Worm (Caenorhabditis elegans) whole organism, late embryonic: ENCODE results near the gene F25E5.1.

ENCODE experiments used
- F13H6.1 ChIP-seq: sonication (generic microtip); optimal IDR thresholded peaks from 2 replicates; lab custom pipeline; 2016; ENCODE audit warnings: missing genetic modification characterization, missing compliant biosample characterization
- K02D7.2 ChIP-seq: sonication (generic microtip); optimal IDR thresholded peaks from 2 replicates; lab custom pipeline; 2017; ENCODE audit warnings: mild to moderate bottlenecking, missing genetic modification characterization, missing compliant biosample characterization
- T23F11.4 ChIP-seq: fragments of 200-800 bp; sonication (Bioruptor generic); optimal IDR thresholded peaks from 2 replicates; lab custom pipeline; 2018; ENCODE audit warnings: mild to moderate bottlenecking, missing genetic modification characterization, missing compliant biosample characterization
- ama-1 ChIP-seq: fragments of 150-350 bp; optimal IDR thresholded peaks from 2 replicates; lab custom pipeline; 2014
- ceh-14 ChIP-seq: sonication (generic microtip); optimal IDR thresholded peaks from 2 replicates; lab custom pipeline; 2016; ENCODE audit warnings: missing genotype, missing genetic modification characterization, missing compliant biosample characterization
- ceh-18 ChIP-seq: sonication (generic microtip); optimal IDR thresholded peaks from 2 replicates; lab custom pipeline; 2016; ENCODE audit warnings: missing genetic modification characterization, missing compliant biosample characterization
- ceh-2 ChIP-seq: sonication (generic microtip); optimal IDR thresholded peaks from 2 replicates; lab custom pipeline; 2016; ENCODE audit warnings: missing genotype, missing genetic modification characterization, missing compliant biosample characterization
- ceh-24 ChIP-seq: sonication (generic microtip); optimal IDR thresholded peaks from 2 replicates; lab custom pipeline; 2016; ENCODE audit warnings: mild to moderate bottlenecking, missing genetic modification characterization, missing compliant biosample characterization
- ceh-31 ChIP-seq: sonication (generic microtip); optimal IDR thresholded peaks from 2 replicates; lab custom pipeline; 2016; ENCODE audit warnings: missing genetic modification characterization, missing compliant biosample characterization
- ceh-45 ChIP-seq: fragments of 200-800 bp; sonication (Bioruptor generic); IDR thresholded peaks from 2 replicates; pipeline ENCODE4 v1.3.6; 2022; ENCODE audit warnings: missing genetic modification reagents, missing genetic modification characterization, missing compliant biosample characterization
- ceh-48 ChIP-seq: sonication (generic microtip); optimal IDR thresholded peaks from 2 replicates; lab custom pipeline; 2016; ENCODE audit warnings: missing genetic modification characterization, inconsistent platforms, missing compliant biosample characterization
- ceh-6 ChIP-seq: fragments of 200-800 bp; sonication (Bioruptor generic); optimal IDR thresholded peaks from 2 replicates; lab custom pipeline; 2018; ENCODE audit warnings: mild to moderate bottlenecking, missing genetic modification characterization, missing compliant biosample characterization
- dmd-4 ChIP-seq: sonication (generic microtip); optimal IDR thresholded peaks from 2 replicates; lab custom pipeline; 2016; ENCODE audit warnings: borderline replicate concordance, missing genetic modification characterization, missing compliant biosample characterization
- dve-1 ChIP-seq: sonication (generic microtip); optimal IDR thresholded peaks from 2 replicates; lab custom pipeline; 2017; ENCODE audit warnings: antibody characterized with exemption, mild to moderate bottlenecking, missing genetic modification characterization, missing compliant biosample characterization
- fax-1 ChIP-seq: sonication (generic microtip); optimal IDR thresholded peaks from 2 replicates; lab custom pipeline; 2016; ENCODE audit warnings: missing genotype, missing genetic modification characterization, missing compliant biosample characterization
- fkh-10 ChIP-seq: fragments of 150-350 bp; optimal IDR thresholded peaks from 2 replicates; lab custom pipeline; 2014; ENCODE audit warnings: missing biosample characterization, missing genetic modification reagents, missing genetic modification characterization
- fkh-6 ChIP-seq: sonication (generic microtip); optimal IDR thresholded peaks from 2 replicates; lab custom pipeline; 2016; ENCODE audit warnings: missing genetic modification characterization, missing compliant biosample characterization
- gmeb-2 ChIP-seq: sonication (generic microtip); optimal IDR thresholded peaks from 2 replicates; lab custom pipeline; 2016; ENCODE audit warnings: missing genetic modification characterization, inconsistent platforms, missing compliant biosample characterization
- hlh-15 ChIP-seq: sonication (generic microtip); optimal IDR thresholded peaks from 2 replicates; lab custom pipeline; 2016; ENCODE audit warnings: missing genetic modification characterization, missing compliant biosample characterization
- hlh-30 ChIP-seq: sonication (generic microtip); optimal IDR thresholded peaks from 2 replicates; lab custom pipeline; 2017; ENCODE audit warnings: antibody characterized with exemption, missing genetic modification characterization, missing compliant biosample characterization; ENCODE audit not compliant: insufficient read depth
- nfya-1 ChIP-seq: sonication (generic microtip); optimal IDR thresholded peaks from 2 replicates; lab custom pipeline; 2017; ENCODE audit warnings: missing genetic modification characterization, mild to moderate bottlenecking, missing compliant biosample characterization, antibody characterized with exemption, moderate library complexity
- npax-4 ChIP-seq: sonication (generic microtip); optimal IDR thresholded peaks from 2 replicates; lab custom pipeline; 2016; ENCODE audit warnings: missing genetic modification characterization, missing compliant biosample characterization
- odd-2 ChIP-seq: sonication (generic microtip); optimal IDR thresholded peaks from 2 replicates; lab custom pipeline; 2017; ENCODE audit warnings: antibody characterized with exemption, mild to moderate bottlenecking, missing genetic modification characterization, missing compliant biosample characterization
- pat-9 ChIP-seq: fragments of 200-800 bp; sonication (Bioruptor generic); optimal IDR thresholded peaks from 2 replicates; lab custom pipeline; 2018; ENCODE audit warnings: mild to moderate bottlenecking, missing genetic modification characterization, moderate library complexity, missing compliant biosample characterization
- pha-2 ChIP-seq: sonication (generic microtip); optimal IDR thresholded peaks from 2 replicates; lab custom pipeline; 2017; ENCODE audit warnings: mild to moderate bottlenecking, missing genetic modification characterization, missing compliant biosample characterization
- pros-1 ChIP-seq: fragments of 150-350 bp; optimal IDR thresholded peaks from 2 replicates; lab custom pipeline; 2014; ENCODE audit warnings: missing biosample characterization, missing genetic modification reagents, missing genetic modification characterization
- rnt-1 ChIP-seq: sonication (generic microtip); optimal IDR thresholded peaks from 2 replicates; lab custom pipeline; 2016; ENCODE audit warnings: missing genetic modification characterization, missing compliant biosample characterization
- sdc-2 ChIP-seq: sonication (generic microtip); optimal IDR thresholded peaks from 2 replicates; lab custom pipeline; 2016; ENCODE audit warnings: missing genotype, missing genetic modification characterization, missing compliant biosample characterization
- sox-2 ChIP-seq: fragments of 200-800 bp; sonication (Bioruptor generic); IDR thresholded peaks from 2 replicates; pipeline ENCODE4 v1.3.6; 2022; ENCODE audit warnings: missing genetic modification reagents, missing genetic modification characterization, missing compliant biosample characterization
- syd-9 ChIP-seq: sonication (generic microtip); optimal IDR thresholded peaks from 2 replicates; lab custom pipeline; 2016; ENCODE audit warnings: mild to moderate bottlenecking, missing genetic modification characterization, moderate library complexity, missing compliant biosample characterization
- unc-42 ChIP-seq: sonication (generic microtip); optimal IDR thresholded peaks from 2 replicates; lab custom pipeline; 2016; ENCODE audit warnings: missing genotype, missing genetic modification characterization, missing compliant biosample characterization
- unc-55 ChIP-seq: sonication (generic microtip); optimal IDR thresholded peaks from 2 replicates; lab custom pipeline; 2017; ENCODE audit warnings: missing biosample characterization, missing genetic modification reagents, missing genetic modification characterization
- zip-5 ChIP-seq: sonication (generic microtip); optimal IDR thresholded peaks from 2 replicates; lab custom pipeline; 2016; ENCODE audit warnings: missing genetic modification characterization, missing compliant biosample characterization
- ztf-16 ChIP-seq: sonication (generic microtip); optimal IDR thresholded peaks from 2 replicates; lab custom pipeline; 2017; ENCODE audit warnings: missing genetic modification characterization, missing compliant biosample characterization

Gene F25E5.1

ce11 chrV:7465509-7465908 is at the start of gene F25E5.1 (continued):
- no peak for TF ChIP-seq K02D7.2 (tag; lab: Kevin White, UChicago)
- TF ChIP-seq pros-1 (tag; lab: Kevin White, UChicago) = peak; percentile 11
- TF ChIP-seq npax-4 (tag; lab: Kevin White, UChicago) = no peak
- TF ChIP-seq dve-1 (tag; lab: Kevin White, UChicago) = no peak
- TF ChIP-seq ceh-6 (GFP tag; lab: Kevin White, UChicago) = no peak
- no peak for TF ChIP-seq pha-2 (tag; lab: Kevin White, UChicago)
- no peak for TF ChIP-seq odd-2 (tag; lab: Kevin White, UChicago)
- TF ChIP-seq ceh-31 = peak; percentile 95
- TF ChIP-seq sox-2 (GFP tag; lab: Robert Waterston, UW) = no peak
- TF ChIP-seq F13H6.1 (tag; lab: Kevin White, UChicago) = peak; percentile 25
- peak; percentile 61 for TF ChIP-seq unc-42 (tag; lab: Kevin White, UChicago)
- TF ChIP-seq fkh-6 (tag; lab: Kevin White, UChicago) = peak; percentile 53
- no peak for TF ChIP-seq hlh-15 (tag; lab: Kevin White, UChicago)
- no peak for TF ChIP-seq ceh-48 (tag; lab: Kevin White, UChicago)
- peak; percentile 69 for TF ChIP-seq ceh-2 (tag; lab: Kevin White, UChicago)
- TF ChIP-seq zip-5 = peak; percentile 42

DNA sequence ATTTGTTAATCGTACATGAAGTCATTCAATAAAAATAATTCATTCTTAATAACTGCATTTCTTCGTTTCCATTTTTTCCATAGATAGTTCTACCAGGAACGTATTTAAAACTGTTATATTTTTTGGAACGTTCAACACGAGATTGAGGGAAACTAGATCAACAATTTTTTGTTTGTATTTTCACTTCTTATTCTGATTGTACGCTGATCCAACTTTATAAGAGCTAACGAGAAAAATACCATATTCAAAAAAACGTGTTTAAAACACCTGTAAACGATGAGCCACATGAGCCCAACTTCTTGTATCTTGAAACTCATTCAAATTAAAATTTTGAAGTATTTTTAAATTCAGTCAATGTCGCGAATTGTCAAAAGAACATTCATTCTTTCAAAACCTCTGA is 49.1 kb upstream of the F25E5.1 start:
- no peak for TF ChIP-seq ceh-14
- TF ChIP-seq unc-55 (GFP tag; lab: Kevin White, UChicago) = no peak
- no peak for TF ChIP-seq fkh-10
- no peak for TF ChIP-seq pha-2 (tag; lab: Kevin White, UChicago)
- TF ChIP-seq hlh-30 (tag; lab: Kevin White, UChicago) = no peak
- TF ChIP-seq, all 69 proteins: peak for 0

- no peak for TF ChIP-seq T23F11.4 (GFP tag; lab: Kevin White, UChicago)
- no peak for TF ChIP-seq rnt-1 (tag; lab: Kevin White, UChicago)
- no peak for TF ChIP-seq hlh-30 (tag; lab: Kevin White, UChicago)
- TF ChIP-seq nfya-1 (tag; lab: Kevin White, UChicago) = no peak
- TF ChIP-seq odd-2 (tag; lab: Kevin White, UChicago) = no peak
- TF ChIP-seq sdc-2 = no peak
- TF ChIP-seq npax-4 (tag; lab: Kevin White, UChicago) = no peak
- no peak for TF ChIP-seq syd-9 (tag; lab: Kevin White, UChicago)
- no peak for TF ChIP-seq ceh-6 (GFP tag; lab: Kevin White, UChicago)
- TF ChIP-seq fax-1 = no peak
- no peak for TF ChIP-seq ceh-18 (tag; lab: Kevin White, UChicago)
Measured at ce11 chrV:7417018-7417716, 48.5 kb upstream of the F25E5.1 start, which contains the start of gene srw-67. Gene srw-67, plus strand, starts transcription at chrV:7417660.

DNA sequence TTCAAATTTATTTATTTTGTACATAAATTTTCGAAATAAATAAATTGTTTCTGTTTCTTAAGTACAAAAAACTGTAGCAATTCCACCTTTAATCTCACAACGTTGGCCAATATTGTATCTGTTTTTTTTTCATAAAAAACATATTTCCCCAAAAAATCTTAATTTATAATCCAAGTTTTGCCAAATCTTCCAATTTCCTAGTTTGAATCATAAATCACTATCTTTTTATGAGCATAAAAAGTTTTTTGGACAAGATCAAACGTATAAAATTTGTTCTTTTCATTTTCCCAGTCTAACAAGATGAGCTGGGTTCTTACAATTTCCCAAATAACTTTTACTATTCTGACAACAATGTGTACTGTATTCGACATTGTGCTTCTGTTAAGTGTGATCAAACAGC is 45.5 kb upstream of the F25E5.1 start, which contains the start of gene srxa-4:
srxa-4 (plus strand) TSS at position 301 of the 400 bp plus-strand sequence.
- TF ChIP-seq ceh-45 (no peak), ama-1 (lab: Kevin White, UChicago) (no peak), dmd-4 (tag; lab: Kevin White, UChicago) (no peak), gmeb-2 (no peak), ztf-16 (tag; lab: Kevin White, UChicago) (no peak), ceh-24 (tag; lab: Kevin White, UChicago) (no peak), pat-9 (tag; lab: Kevin White, UChicago) (no peak), K02D7.2 (tag; lab: Kevin White, UChicago) (no peak), odd-2 (tag; lab: Kevin White, UChicago) (no peak)
